Worm (Caenorhabditis elegans) whole organism, L4 larva: ENCODE results near the gene C34F6.10.

Experiments used
- F10B5.3 ChIP-seq: sonication (generic microtip); optimal IDR thresholded peaks from 2 replicates; lab custom pipeline; 2016; ENCODE audit warnings: mild to moderate bottlenecking, missing genetic modification characterization, missing compliant biosample characterization
- F37D6.2 ChIP-seq: sonication (generic microtip); optimal IDR thresholded peaks from 2 replicates; lab custom pipeline; 2016; ENCODE audit warnings: mild to moderate bottlenecking, missing genetic modification characterization, missing compliant biosample characterization
- F44E2.7 ChIP-seq: fragments of 200-800 bp; sonication (Bioruptor generic); IDR thresholded peaks from 2 replicates; pipeline ENCODE4 v2.1.2; 2022; ENCODE audit warnings: missing genetic modification characterization, missing compliant biosample characterization
- F49E8.2 ChIP-seq: sonication (generic microtip); optimal IDR thresholded peaks from 2 replicates; lab custom pipeline; 2016; ENCODE audit warnings: missing compliant biosample characterization, mild to moderate bottlenecking, missing genetic modification characterization, borderline replicate concordance
- R02D3.7 ChIP-seq: fragments of 150-350 bp; sonication (generic microtip); optimal IDR thresholded peaks from 3 replicates; lab custom pipeline; 2014; ENCODE audit warnings: missing biosample characterization, missing genetic modification characterization
- Y5F2A.4 ChIP-seq: fragments of 200-800 bp; sonication (Bioruptor generic); optimal IDR thresholded peaks from 2 replicates; lab custom pipeline; 2018; ENCODE audit warnings: mild to moderate bottlenecking, missing genetic modification characterization, missing compliant biosample characterization
- ZK546.5 ChIP-seq, 2 experiments: sonication (generic microtip); optimal IDR thresholded peaks; 2 replicates each; lab custom pipeline; 2017; ENCODE audit warnings: missing biosample characterization in 2 of 2, missing genetic modification characterization in 2 of 2
- ceh-28 ChIP-seq: fragments of 150-350 bp; optimal IDR thresholded peaks from 2 replicates; lab custom pipeline; 2014; ENCODE audit warnings: missing biosample characterization, missing genetic modification reagents, missing genetic modification characterization
- ceh-44 ChIP-seq: fragments of 200-800 bp; sonication (Bioruptor generic); IDR thresholded peaks from 2 replicates; pipeline ENCODE4 v1.3.6; 2022; ENCODE audit warnings: missing genetic modification reagents, missing genetic modification characterization, missing compliant biosample characterization
- ceh-62 ChIP-seq: sonication (generic microtip); optimal IDR thresholded peaks from 2 replicates; lab custom pipeline; 2017; ENCODE audit warnings: missing biosample characterization, missing genetic modification characterization
- ceh-82 ChIP-seq: sonication (generic microtip); optimal IDR thresholded peaks from 2 replicates; lab custom pipeline; 2017; ENCODE audit warnings: missing biosample characterization, missing genetic modification characterization
- ctbp-1 ChIP-seq: fragments of 200-800 bp; sonication (Bioruptor generic); IDR thresholded peaks from 2 replicates; pipeline ENCODE4 v1.3.6; 2022; ENCODE audit warnings: missing genetic modification reagents, missing genetic modification characterization, missing compliant biosample characterization
- daf-12 ChIP-seq: fragments of 150-350 bp; optimal IDR thresholded peaks from 2 replicates; lab custom pipeline; 2014; ENCODE audit warnings: missing biosample characterization, missing genetic modification reagents, missing genetic modification characterization
- dmd-6 ChIP-seq: fragments of 200-800 bp; sonication (Bioruptor generic); IDR thresholded peaks from 2 replicates; pipeline ENCODE4 v1.3.6; 2022; ENCODE audit warnings: missing genetic modification reagents, missing genetic modification characterization, missing compliant biosample characterization
- dmd-8 ChIP-seq: fragments of 200-800 bp; sonication (Bioruptor generic); IDR thresholded peaks from 2 replicates; pipeline ENCODE4 v1.3.6; 2022; ENCODE audit warnings: missing genetic modification characterization, missing compliant biosample characterization
- dmd-9 ChIP-seq: fragments of 200-800 bp; sonication (Bioruptor generic); IDR thresholded peaks from 2 replicates; pipeline ENCODE4 v1.3.6; 2022; ENCODE audit warnings: missing genetic modification reagents, missing genetic modification characterization, missing compliant biosample characterization
- egl-27 ChIP-seq: sonication (generic microtip); optimal IDR thresholded peaks from 3 replicates; lab custom pipeline; 2017; ENCODE audit warnings: missing biosample characterization, missing genetic modification reagents, missing genetic modification characterization
- fkh-10 ChIP-seq: fragments of 150-350 bp; optimal IDR thresholded peaks from 2 replicates; lab custom pipeline; 2014; ENCODE audit warnings: missing biosample characterization, missing genetic modification reagents, missing genetic modification characterization
- gei-8 ChIP-seq: fragments of 200-800 bp; sonication (Bioruptor generic); optimal IDR thresholded peaks from 2 replicates; lab custom pipeline; 2018; ENCODE audit warnings: mild to moderate bottlenecking, missing genetic modification characterization, missing compliant biosample characterization
- hif-1 ChIP-seq, 2 experiments: sonication (generic microtip); optimal IDR thresholded peaks; 2 replicates each; lab custom pipeline; 2016 to 2017; ENCODE audit warnings: missing compliant biosample characterization in 2 of 2, missing genetic modification characterization in 2 of 2, missing genetic modification reagents in 2 of 2, missing genotype in 2 of 2, mild to moderate bottlenecking in 1 of 2
- hlh-11 ChIP-seq: fragments of 200-800 bp; sonication (Bioruptor generic); optimal IDR thresholded peaks from 2 replicates; lab custom pipeline; 2018; ENCODE audit warnings: mild to moderate bottlenecking, missing genetic modification characterization, missing compliant biosample characterization
- hlh-30 ChIP-seq: sonication (generic microtip); optimal IDR thresholded peaks from 2 replicates; lab custom pipeline; 2017; ENCODE audit warnings: antibody characterized with exemption, mild to moderate bottlenecking, missing genetic modification characterization, missing compliant biosample characterization; ENCODE audit not compliant: insufficient read depth
- lim-7 ChIP-seq: fragments of 200-800 bp; sonication (Bioruptor generic); IDR thresholded peaks from 2 replicates; pipeline ENCODE4 v1.3.6; 2022; ENCODE audit warnings: missing genetic modification characterization, missing compliant biosample characterization
- lin-1 ChIP-seq: fragments of 200-800 bp; sonication (Bioruptor generic); IDR thresholded peaks from 2 replicates; pipeline ENCODE4 v1.3.6; 2022; ENCODE audit warnings: missing genetic modification reagents, missing genetic modification characterization, missing compliant biosample characterization
- lin-13 ChIP-seq: fragments of 150-350 bp; optimal IDR thresholded peaks from 2 replicates; lab custom pipeline; 2014; ENCODE audit warnings: missing biosample characterization, missing genetic modification reagents, missing genetic modification characterization
- lin-15B ChIP-seq: fragments of 150-350 bp; sonication (generic microtip); optimal IDR thresholded peaks from 3 replicates; lab custom pipeline; 2014; ENCODE audit warnings: missing biosample characterization, missing genetic modification characterization
- lsy-2 ChIP-seq, 2 experiments: fragments of 150-350 bp in 1 of 2; sonication (generic microtip) in 1 of 2; optimal IDR thresholded peaks; 2 replicates each; lab custom pipeline; 2014 to 2017; ENCODE audit warnings: missing biosample characterization in 2 of 2, missing genetic modification characterization in 2 of 2
- mdl-1 ChIP-seq, 2 experiments: fragments of 150-350 bp in 1 of 2; sonication (generic microtip) in 1 of 2; optimal IDR thresholded peaks; 2 replicates each; lab custom pipeline; 2014 to 2017; ENCODE audit warnings: missing biosample characterization in 2 of 2, missing genetic modification characterization in 2 of 2
- mdt-29 ChIP-seq: fragments of 200-800 bp; sonication (Bioruptor generic); IDR thresholded peaks from 2 replicates; pipeline ENCODE4 v1.3.6; 2022; ENCODE audit warnings: missing genetic modification reagents, missing genetic modification characterization, missing compliant biosample characterization
- mes-2 ChIP-seq: sonication (generic microtip); optimal IDR thresholded peaks from 2 replicates; lab custom pipeline; 2016; ENCODE audit warnings: missing genotype, mild to moderate bottlenecking, missing genetic modification characterization, missing compliant biosample characterization; ENCODE audit not compliant: poor library complexity, severe bottlenecking
- mxl-3 ChIP-seq: fragments of 200-800 bp; sonication (Bioruptor generic); optimal IDR thresholded peaks from 2 replicates; lab custom pipeline; 2018; ENCODE audit warnings: mild to moderate bottlenecking, missing genetic modification characterization, missing compliant biosample characterization
- nhr-25 ChIP-seq: sonication (generic microtip); optimal IDR thresholded peaks from 2 replicates; lab custom pipeline; 2017; ENCODE audit warnings: missing genetic modification characterization, mild to moderate bottlenecking, missing compliant biosample characterization, antibody characterized with exemption, moderate library complexity, borderline replicate concordance; ENCODE audit not compliant: insufficient read depth
- nhr-28 ChIP-seq: fragments of 150-350 bp; optimal IDR thresholded peaks from 2 replicates; lab custom pipeline; 2014; ENCODE audit warnings: missing biosample characterization, missing genetic modification characterization
- nhr-48 ChIP-seq: sonication (generic microtip); optimal IDR thresholded peaks from 2 replicates; lab custom pipeline; 2016; ENCODE audit warnings: mild to moderate bottlenecking, missing genetic modification characterization, missing compliant biosample characterization
- nhr-6 ChIP-seq: fragments of 150-350 bp; optimal IDR thresholded peaks from 2 replicates; lab custom pipeline; 2014; ENCODE audit warnings: missing biosample characterization, missing genetic modification characterization
- nhr-77 ChIP-seq: fragments of 150-350 bp; optimal IDR thresholded peaks from 2 replicates; lab custom pipeline; 2014; ENCODE audit warnings: missing biosample characterization, missing genetic modification characterization
- pha-4 ChIP-seq, 2 experiments: fragments of 150-350 bp in 1 of 2; fragments of 200-800 bp in 1 of 2; sonication (Bioruptor generic) in 1 of 2; IDR thresholded peaks in 1 of 2; optimal IDR thresholded peaks in 1 of 2; 2 replicates each; pipeline versions ENCODE4 v1.3.6 to Lab custom; 2014 to 2022; ENCODE audit warnings: missing genetic modification characterization in 2 of 2, missing genetic modification reagents in 2 of 2, missing biosample characterization in 1 of 2, missing compliant biosample characterization in 1 of 2
- php-3 ChIP-seq: fragments of 200-800 bp; sonication (Bioruptor generic); IDR thresholded peaks from 2 replicates; pipeline ENCODE4 v1.3.6; 2022; ENCODE audit warnings: missing genetic modification reagents, missing genetic modification characterization, missing compliant biosample characterization
- pqm-1 ChIP-seq: sonication (generic microtip); optimal IDR thresholded peaks from 2 replicates; lab custom pipeline; 2017; ENCODE audit warnings: missing biosample characterization, missing genetic modification characterization
- sdz-12 ChIP-seq: fragments of 200-800 bp; sonication (Bioruptor generic); optimal IDR thresholded peaks from 2 replicates; lab custom pipeline; 2018; ENCODE audit warnings: mild to moderate bottlenecking, missing genetic modification characterization, missing compliant biosample characterization
- set-16 ChIP-seq: fragments of 200-800 bp; sonication (Bioruptor generic); IDR thresholded peaks from 2 replicates; pipeline ENCODE4 v1.3.6; 2022; ENCODE audit warnings: missing genetic modification reagents, missing genetic modification characterization, missing compliant biosample characterization
- snpc-1.2 ChIP-seq: fragments of 200-800 bp; sonication (Bioruptor generic); IDR thresholded peaks from 2 replicates; pipeline ENCODE4 v1.3.6; 2022; ENCODE audit warnings: missing genetic modification reagents, missing genetic modification characterization, missing compliant biosample characterization
- snpc-4 ChIP-seq: fragments of 150-350 bp; optimal IDR thresholded peaks from 2 replicates; lab custom pipeline; 2014; ENCODE audit warnings: missing biosample characterization, missing genetic modification characterization
- spr-3 ChIP-seq: fragments of 200-800 bp; sonication (Bioruptor generic); optimal IDR thresholded peaks from 2 replicates; lab custom pipeline; 2018; ENCODE audit warnings: mild to moderate bottlenecking, missing genetic modification characterization, missing compliant biosample characterization
- tra-1 ChIP-seq: fragments of 200-800 bp; sonication (Bioruptor generic); IDR thresholded peaks from 2 replicates; pipeline ENCODE4 v1.3.6; 2022; ENCODE audit warnings: missing genetic modification reagents, missing genetic modification characterization, missing compliant biosample characterization
- vab-7 ChIP-seq: fragments of 200-800 bp; sonication (Bioruptor generic); IDR thresholded peaks from 2 replicates; pipeline ENCODE4 v1.3.6; 2022; ENCODE audit warnings: missing genetic modification reagents, missing genetic modification characterization, missing compliant biosample characterization
- zag-1 ChIP-seq: fragments of 150-350 bp; optimal IDR thresholded peaks from 2 replicates; lab custom pipeline; 2014; ENCODE audit warnings: missing biosample characterization, missing genetic modification characterization
- zfp-3 ChIP-seq: fragments of 200-800 bp; sonication (Bioruptor generic); conservative IDR thresholded peaks from 2 replicates; pipeline ENCODE4 v1.3.6; 2022; ENCODE audit warnings: missing genetic modification reagents, missing genetic modification characterization, missing compliant biosample characterization
- zip-2 ChIP-seq: fragments of 150-350 bp; optimal IDR thresholded peaks from 2 replicates; lab custom pipeline; 2014; ENCODE audit warnings: missing biosample characterization, missing genetic modification characterization
- ztf-7 ChIP-seq: fragments of 150-350 bp; optimal IDR thresholded peaks from 2 replicates; lab custom pipeline; 2014; ENCODE audit warnings: missing biosample characterization, missing genetic modification characterization

C34F6.10 gene

ce11 chrX:11252429-11252828 lies 12.0 kb upstream of the C34F6.10 start (continued):
- TF ChIP-seq zfp-3 (GFP tag; lab: Robert Waterston, UW) (no peak; the same call in 1 of the 2 replicates), dmd-9 (no peak), R02D3.7 (tag; lab: Kevin White, UChicago) (no peak), ctbp-1 (GFP tag; lab: Robert Waterston, UW) (peak; percentile 62), nhr-25 (no peak), lsy-2 (tag; optimal IDR thresholded peaks at IDR 0.05; lab: Kevin White, UChicago) (peak in 1 of 2 experiments; percentile 37), ztf-7 (tag; lab: Kevin White, UChicago) (peak; percentile 61), snpc-1.2 (GFP tag; lab: Robert Waterston, UW) (peak; percentile 86), nhr-28 (tag; lab: Kevin White, UChicago) (peak; percentile 25), Y5F2A.4 (GFP tag; lab: Kevin White, UChicago) (peak; percentile 59), ceh-82 (tag; lab: Kevin White, UChicago) (no peak), F44E2.7 (GFP tag; lab: Robert Waterston, UW) (no peak), zip-2 (tag; lab: Kevin White, UChicago) (peak; percentile 72), nhr-77 (tag; lab: Kevin White, UChicago) (no peak), lim-7 (GFP tag; lab: Robert Waterston, UW) (no peak; the same call in 1 of the 2 replicates), fkh-10 (GFP tag; lab: Kevin White, UChicago) (no peak), hlh-11 (tag; lab: Kevin White, UChicago) (peak; percentile 48), php-3 (peak; percentile 71), hlh-30 (tag; lab: Kevin White, UChicago) (peak; percentile 50), pha-4 (GFP tag; IDR thresholded peaks at IDR 0.05; lab: Robert Waterston, UW) (peak; percentile 78; the same call in 1 of the 2 replicates), pha-4 (tag; optimal IDR thresholded peaks at IDR 0.05; lab: Kevin White, UChicago) (no peak), lin-1 (GFP tag; lab: Robert Waterston, UW) (peak; percentile 91), mes-2 (tag; lab: Kevin White, UChicago) (peak; percentile 76), F10B5.3 (peak; percentile 53), snpc-4 (tag; lab: Kevin White, UChicago) (no peak), sdz-12 (GFP tag; lab: Kevin White, UChicago) (peak; percentile 30), mdt-29 (peak; percentile 63), vab-7 (GFP tag; lab: Robert Waterston, UW) (peak; percentile 73), ceh-62 (tag; lab: Kevin White, UChicago) (no peak), set-16 (GFP tag; lab: Robert Waterston, UW) (no peak), ceh-44 (peak; percentile 33; the same call in 1 of the 2 replicates), nhr-48 (peak; percentile 48), ceh-28 (tag; lab: Kevin White, UChicago) (no peak), tra-1 (GFP tag; lab: Robert Waterston, UW) (peak; percentile 67; the same call in 1 of the 2 replicates), mdl-1 (tag; optimal IDR thresholded peaks at IDR 0.05; lab: Kevin White, UChicago) (peak in 1 of 2 experiments; percentile 16), F37D6.2 (tag; lab: Kevin White, UChicago) (peak; percentile 33), gei-8 (peak; percentile 65), dmd-6 (peak; percentile 53), dmd-8 (GFP tag; lab: Robert Waterston, UW) (no peak), mxl-3 (GFP tag; lab: Kevin White, UChicago) (no peak), lin-13 (GFP tag; lab: Kevin White, UChicago) (peak; percentile 44), ZK546.5 (tag; optimal IDR thresholded peaks at IDR 0.05; lab: Kevin White, UChicago) (no peak), daf-12 (tag; lab: Kevin White, UChicago) (no peak), lin-15B (tag; lab: Kevin White, UChicago) (no peak), egl-27 (tag; lab: Kevin White, UChicago) (no peak), pqm-1 (tag; lab: Kevin White, UChicago) (no peak), spr-3 (no peak), hif-1 (tag; optimal IDR thresholded peaks at IDR 0.05; lab: Kevin White, UChicago) (peak in 1 of 2 experiments; percentile 47), F49E8.2 (tag; lab: Kevin White, UChicago) (no peak), zag-1 (no peak), nhr-6 (tag; lab: Kevin White, UChicago) (peak; percentile 12)
